Worm (Caenorhabditis elegans) whole organism, L1 larva: ENCODE data around the gene K08D8.2.
A peak's percentile ranks its signal among the peaks of the same experiment; 100 is the strongest.

Source experiments
- C04F5.9 ChIP-seq: sonication (generic microtip); optimal IDR thresholded peaks from 2 replicates; lab custom pipeline; 2016; ENCODE audit warnings: missing genetic modification characterization, missing compliant biosample characterization
- F16B12.6 ChIP-seq: fragments of 150-350 bp; optimal IDR thresholded peaks from 2 replicates; lab custom pipeline; 2014; ENCODE audit warnings: missing biosample characterization, missing genetic modification characterization
- blmp-1 ChIP-seq: fragments of 150-350 bp; optimal IDR thresholded peaks from 2 replicates; lab custom pipeline; 2014; ENCODE audit warnings: missing biosample characterization, missing genetic modification characterization
- ceh-63 ChIP-seq: fragments of 200-800 bp; sonication (Bioruptor generic); optimal IDR thresholded peaks from 2 replicates; lab custom pipeline; 2018; ENCODE audit warnings: mild to moderate bottlenecking, missing genetic modification characterization, missing compliant biosample characterization
- dpl-1 ChIP-seq, 3 experiments: fragments of 150-350 bp in 2 of 3; sonication (generic microtip) in 1 of 3; optimal IDR thresholded peaks; 2 replicates each; lab custom pipeline; 2014 to 2017; ENCODE audit warnings: missing biosample characterization in 3 of 3, missing genetic modification characterization in 3 of 3, missing genetic modification reagents in 3 of 3
- efl-1 ChIP-seq, 4 experiments: fragments of 150-350 bp; optimal IDR thresholded peaks in 3 of 4; peaks in 1 of 4; 1 replicate in 1 of 4; 2 replicates in 3 of 4; lab custom pipeline; 2014; ENCODE audit warnings: missing biosample characterization in 2 of 4, missing genetic modification characterization in 2 of 4, missing genetic modification reagents in 2 of 4
- efl-3 ChIP-seq: fragments of 200-800 bp; sonication (Bioruptor generic); optimal IDR thresholded peaks from 2 replicates; lab custom pipeline; 2018; ENCODE audit warnings: mild to moderate bottlenecking, missing genetic modification characterization, missing compliant biosample characterization
- egl-13 ChIP-seq: sonication (generic microtip); optimal IDR thresholded peaks from 2 replicates; lab custom pipeline; 2016; ENCODE audit warnings: missing genotype, missing genetic modification reagents, missing genetic modification characterization, missing compliant biosample characterization
- egl-27 ChIP-seq, 2 experiments: fragments of 150-350 bp in 1 of 2; sonication (generic microtip); optimal IDR thresholded peaks; 3 replicates each; lab custom pipeline; 2017 to 2018; ENCODE audit warnings: missing biosample characterization in 2 of 2, missing genetic modification characterization in 2 of 2, missing genetic modification reagents in 2 of 2
- elt-2 ChIP-seq: sonication (generic microtip); optimal IDR thresholded peaks from 2 replicates; lab custom pipeline; 2016; ENCODE audit warnings: missing genetic modification characterization, mild to moderate bottlenecking, inconsistent platforms, missing compliant biosample characterization, missing genetic modification reagents
- fkh-10 ChIP-seq: sonication (generic microtip); optimal IDR thresholded peaks from 2 replicates; lab custom pipeline; 2017; ENCODE audit warnings: missing biosample characterization, missing genetic modification reagents, missing genetic modification characterization
- fos-1 ChIP-seq: fragments of 150-350 bp; optimal IDR thresholded peaks from 2 replicates; lab custom pipeline; 2014; ENCODE audit warnings: missing biosample characterization, missing genetic modification characterization
- grh-1 ChIP-seq: fragments of 200-800 bp; sonication (Bioruptor generic); IDR thresholded peaks from 2 replicates; pipeline ENCODE4 v1.3.6; 2022; ENCODE audit warnings: missing genetic modification reagents, missing genetic modification characterization, missing compliant biosample characterization
- hpl-2 ChIP-seq: fragments of 150-350 bp; optimal IDR thresholded peaks from 2 replicates; lab custom pipeline; 2014; ENCODE audit warnings: missing biosample characterization, missing genetic modification reagents, missing genetic modification characterization
- jun-1 ChIP-seq: fragments of 150-350 bp; optimal IDR thresholded peaks from 2 replicates; lab custom pipeline; 2014; ENCODE audit warnings: missing biosample characterization, missing genetic modification reagents, missing genetic modification characterization
- lin-14 ChIP-seq: fragments of 200-800 bp; sonication (Bioruptor generic); optimal IDR thresholded peaks from 2 replicates; lab custom pipeline; 2018; ENCODE audit warnings: mild to moderate bottlenecking, missing genetic modification characterization, moderate library complexity, missing compliant biosample characterization
- lir-3 ChIP-seq: sonication (generic microtip); optimal IDR thresholded peaks from 2 replicates; lab custom pipeline; 2016; ENCODE audit warnings: mild to moderate bottlenecking, missing genetic modification characterization, moderate library complexity, missing compliant biosample characterization; ENCODE audit not compliant: poor library complexity
- lsy-2 ChIP-seq, 2 experiments: fragments of 150-350 bp; optimal IDR thresholded peaks; 2 replicates each; lab custom pipeline; 2014; ENCODE audit warnings: missing biosample characterization in 2 of 2, missing genetic modification characterization in 2 of 2
- mab-9 ChIP-seq: fragments of 200-800 bp; sonication (Bioruptor generic); IDR thresholded peaks from 2 replicates; pipeline ENCODE4 v1.3.6; 2022; ENCODE audit warnings: missing genetic modification reagents, missing genetic modification characterization, missing compliant biosample characterization
- mef-2 ChIP-seq: fragments of 150-350 bp; optimal IDR thresholded peaks from 2 replicates; lab custom pipeline; 2014; ENCODE audit warnings: missing biosample characterization, missing genetic modification characterization
- mep-1 ChIP-seq: fragments of 150-350 bp; optimal IDR thresholded peaks from 2 replicates; lab custom pipeline; 2014; ENCODE audit warnings: missing biosample characterization, missing genetic modification characterization
- nhr-20 ChIP-seq: sonication (generic microtip); optimal IDR thresholded peaks from 2 replicates; lab custom pipeline; 2016; ENCODE audit warnings: mild to moderate bottlenecking, missing genetic modification characterization, missing compliant biosample characterization
- nhr-47 ChIP-seq: sonication (generic microtip); optimal IDR thresholded peaks from 2 replicates; lab custom pipeline; 2016; ENCODE audit warnings: mild to moderate bottlenecking, missing genetic modification characterization, moderate library complexity, missing compliant biosample characterization
- nhr-85 ChIP-seq: sonication (generic microtip); peaks from one replicate; lab custom pipeline; 2016; ENCODE audit warnings: missing genetic modification characterization, inconsistent platforms, missing compliant biosample characterization
- pqm-1 ChIP-seq: sonication (generic microtip); optimal IDR thresholded peaks from 3 replicates; lab custom pipeline; 2017; ENCODE audit warnings: missing biosample characterization, missing genetic modification characterization
- rnt-1 ChIP-seq: sonication (generic microtip); optimal IDR thresholded peaks from 2 replicates; lab custom pipeline; 2016; ENCODE audit warnings: mild to moderate bottlenecking, missing genetic modification characterization, moderate library complexity, missing compliant biosample characterization
- sox-4 ChIP-seq: sonication (generic microtip); optimal IDR thresholded peaks from 2 replicates; lab custom pipeline; 2016; ENCODE audit warnings: missing genetic modification characterization, missing compliant biosample characterization
- sptf-1 ChIP-seq: fragments of 150-350 bp; optimal IDR thresholded peaks from 2 replicates; lab custom pipeline; 2014; ENCODE audit warnings: missing biosample characterization, missing genetic modification characterization
- sup-37 ChIP-seq: fragments of 200-800 bp; sonication (Bioruptor generic); optimal IDR thresholded peaks from 2 replicates; lab custom pipeline; 2018; ENCODE audit warnings: mild to moderate bottlenecking, missing genetic modification characterization, missing compliant biosample characterization
- swsn-7 ChIP-seq: sonication (generic microtip); optimal IDR thresholded peaks from 2 replicates; lab custom pipeline; 2016; ENCODE audit warnings: missing genetic modification characterization, missing compliant biosample characterization
- unc-130 ChIP-seq: fragments of 150-350 bp; optimal IDR thresholded peaks from 2 replicates; lab custom pipeline; 2017; ENCODE audit warnings: missing biosample characterization, missing genetic modification characterization, inconsistent platforms
- vab-15 ChIP-seq: sonication (generic microtip); optimal IDR thresholded peaks from 2 replicates; lab custom pipeline; 2017; ENCODE audit warnings: missing genotype, mild to moderate bottlenecking, missing genetic modification characterization, missing compliant biosample characterization
- zag-1 ChIP-seq: fragments of 150-350 bp; optimal IDR thresholded peaks from 2 replicates; lab custom pipeline; 2014; ENCODE audit warnings: missing biosample characterization, missing genetic modification characterization
- zip-4 ChIP-seq: fragments of 200-800 bp; sonication (Bioruptor generic); optimal IDR thresholded peaks from 2 replicates; lab custom pipeline; 2018; ENCODE audit warnings: mild to moderate bottlenecking, missing genetic modification characterization, moderate library complexity, missing compliant biosample characterization
- ztf-11 ChIP-seq, 2 experiments: sonication (generic microtip); optimal IDR thresholded peaks; 2 replicates each; lab custom pipeline; 2016 to 2017; ENCODE audit warnings: missing genetic modification characterization in 2 of 2, missing biosample characterization in 1 of 2, missing compliant biosample characterization in 1 of 2

Gene K08D8.2

DNA sequence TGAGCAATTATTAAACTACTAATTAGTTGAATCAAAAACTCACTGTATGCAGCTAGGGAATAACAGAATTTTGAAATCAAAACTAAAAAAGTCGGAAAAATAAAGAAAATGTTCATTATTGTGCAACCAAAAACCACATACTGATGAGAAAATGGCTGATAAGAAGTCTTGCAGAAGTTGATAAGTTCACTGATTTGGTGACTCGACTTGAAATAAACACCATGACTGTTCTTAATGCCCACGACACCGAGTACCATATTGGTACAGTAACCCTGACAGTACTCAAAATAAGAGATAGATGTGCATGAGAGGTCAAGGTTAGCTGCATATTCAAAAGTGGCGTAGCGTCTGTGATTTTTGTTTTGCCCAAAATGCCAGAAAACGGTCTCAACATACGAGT lies 16.8 kb upstream of the K08D8.2 start:
- no peak for TF ChIP-seq efl-3
- TF ChIP-seq unc-130 = no peak
- TF ChIP-seq fos-1 (tag; lab: Kevin White, UChicago) = no peak

- TF ChIP-seq pqm-1 (tag; lab: Kevin White, UChicago) (peak; percentile 78), efl-1 (optimal IDR thresholded peaks at IDR 0.05; lab: Kevin White, UChicago) (no peak), efl-1 (GFP tag; optimal IDR thresholded peaks at IDR 0.05 in 1 of 2; lab: Kevin White, UChicago) (peak in 1 of 2 experiments; percentile 30), nhr-47 (tag; lab: Kevin White, UChicago) (no peak), jun-1 (peak; percentile 7), elt-2 (tag; lab: Kevin White, UChicago) (peak; percentile 88)
These were observed 12.4 kb upstream of the K08D8.2 start, which contains the start of gene K08D8.6 for ce11 chrIV:12890445-12890844. Gene K08D8.6, minus strand, starts transcription at chrIV:12890508.

ce11 chrIV:12891080-12891479 lies 11.8 kb upstream of the K08D8.2 start:
- TF ChIP-seq elt-2 (tag; lab: Kevin White, UChicago) (peak; percentile 17), mep-1 (no peak)
- TF ChIP-seq, all 84 proteins: peak for 1

ce11 chrIV:12892194-12892593 lies 10.7 kb upstream of the K08D8.2 start, which contains the start of gene K08D8.1:
Gene K08D8.1, plus strand, starts transcription at chrIV:12892494.
- TF ChIP-seq zip-4 (GFP tag; lab: Kevin White, UChicago) = no peak
- no peak for TF ChIP-seq vab-15 (tag; lab: Kevin White, UChicago)
- no peak for TF ChIP-seq zag-1 (tag; lab: Kevin White, UChicago)
- TF ChIP-seq ceh-63 (GFP tag; lab: Kevin White, UChicago) = no peak
- no peak for TF ChIP-seq sptf-1 (tag; lab: Kevin White, UChicago)
- no peak for TF ChIP-seq mef-2 (tag; lab: Kevin White, UChicago)
- TF ChIP-seq blmp-1 = no peak
- TF ChIP-seq lin-14 (GFP tag; lab: Kevin White, UChicago) = no peak
- TF ChIP-seq lsy-2 (tag; optimal IDR thresholded peaks at IDR 0.05; lab: Kevin White, UChicago) = no peak
- no peak for TF ChIP-seq ztf-11 (tag; optimal IDR thresholded peaks at IDR 0.05; lab: Kevin White, UChicago)
- TF ChIP-seq F16B12.6 = no peak
- no peak for TF ChIP-seq swsn-7

ce11 chrIV:12893166-12893565 lies 9.7 kb upstream of the K08D8.2 start, which contains the start of gene K08D8.12:
Gene K08D8.12, plus strand, starts transcription at chrIV:12893466.
- peak; percentile 6 for TF ChIP-seq nhr-85
- no peak for TF ChIP-seq jun-1
- TF ChIP-seq dpl-1 (GFP tag; optimal IDR thresholded peaks at IDR 0.05; lab: Kevin White, UChicago) = no peak
- no peak for TF ChIP-seq sup-37 (GFP tag; lab: Kevin White, UChicago)
- TF ChIP-seq egl-27 (tag; optimal IDR thresholded peaks at IDR 0.05; lab: Kevin White, UChicago) = no peak

DNA sequence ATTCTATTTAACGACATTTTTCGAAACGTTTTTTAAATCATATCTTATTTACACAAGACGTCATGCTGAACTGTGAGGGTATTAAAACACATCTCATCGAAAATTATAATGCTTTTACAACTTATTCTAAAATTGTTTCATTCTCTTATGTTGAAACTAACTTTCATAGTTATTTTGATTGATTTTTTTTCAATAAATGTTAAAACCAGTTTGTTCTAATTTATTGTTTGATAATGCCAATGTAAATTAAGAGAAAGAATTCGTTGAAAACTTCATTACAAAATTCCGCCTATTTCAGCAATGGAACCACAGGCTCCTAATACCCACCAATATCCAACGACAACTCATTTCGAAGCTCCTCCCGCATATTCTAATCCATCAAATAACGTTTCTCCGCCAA lies 7.9 kb upstream of the K08D8.2 start, which contains the start of gene K08D8.11:
Gene K08D8.11, plus strand, starts transcription at position 301 of the 400 bp plus-strand sequence.
- TF ChIP-seq rnt-1 (no peak), mab-9 (GFP tag; lab: Robert Waterston, UW) (no peak), zag-1 (tag; lab: Kevin White, UChicago) (no peak), lin-14 (GFP tag; lab: Kevin White, UChicago) (no peak), sox-4 (tag; lab: Kevin White, UChicago) (no peak), dpl-1 (GFP tag; optimal IDR thresholded peaks at IDR 0.05; lab: Kevin White, UChicago) (no peak), hpl-2 (no peak), nhr-20 (tag; lab: Kevin White, UChicago) (no peak), vab-15 (tag; lab: Kevin White, UChicago) (no peak), zip-4 (GFP tag; lab: Kevin White, UChicago) (no peak), lir-3 (tag; lab: Kevin White, UChicago) (no peak), nhr-47 (tag; lab: Kevin White, UChicago) (no peak), elt-2 (tag; lab: Kevin White, UChicago) (no peak), sup-37 (GFP tag; lab: Kevin White, UChicago) (no peak), grh-1 (GFP tag; lab: Robert Waterston, UW) (no peak), C04F5.9 (tag; lab: Kevin White, UChicago) (no peak), mef-2 (tag; lab: Kevin White, UChicago) (no peak), egl-13 (no peak), fkh-10 (no peak), unc-130 (no peak)
